Worm (Caenorhabditis elegans): ENCODE results near the gene str-233.

DNA sequence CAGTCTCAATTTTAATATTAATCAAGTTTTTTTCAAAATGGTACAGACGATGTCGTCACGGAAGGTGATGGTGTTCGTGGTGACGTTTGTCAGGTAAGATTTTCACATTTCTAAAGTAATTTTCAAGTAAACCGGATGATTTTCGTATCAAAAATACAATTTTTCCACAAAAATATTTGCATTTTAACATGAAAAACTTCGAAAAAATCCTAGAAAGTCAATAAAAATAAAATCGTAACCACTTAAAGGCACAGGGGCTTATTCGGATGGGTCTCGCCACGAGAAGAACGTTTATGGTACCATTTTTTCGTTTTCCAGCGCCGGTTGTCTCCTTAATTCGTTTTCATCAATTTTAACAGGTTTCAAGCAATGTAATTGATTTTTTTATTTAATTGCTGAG is 14.8 kb upstream of the str-233 start, which contains the start of gene T10C6.6:
- TF ChIP-seq W03F9.2 (tag; optimal IDR thresholded peaks at IDR 0.05): no peak
- no peak for TF ChIP-seq him-1 (tag; optimal IDR thresholded peaks at IDR 0.05)
